Worm (Caenorhabditis elegans) whole organism, L4 larva: Measurements from ENCODE around the gene fbxa-197.
A peak's percentile ranks its signal among the peaks of the same experiment; 100 is the strongest.

ENCODE experiments used
- D1046.2 ChIP-seq: fragments of 200-800 bp; sonication (Bioruptor generic); IDR thresholded peaks from 2 replicates; pipeline ENCODE4 v1.3.6; 2022; ENCODE audit warnings: missing genetic modification characterization, missing compliant biosample characterization
- F10B5.3 ChIP-seq: sonication (generic microtip); optimal IDR thresholded peaks from 2 replicates; lab custom pipeline; 2016; ENCODE audit warnings: mild to moderate bottlenecking, missing genetic modification characterization, missing compliant biosample characterization
- F37D6.2 ChIP-seq: sonication (generic microtip); optimal IDR thresholded peaks from 2 replicates; lab custom pipeline; 2016; ENCODE audit warnings: mild to moderate bottlenecking, missing genetic modification characterization, missing compliant biosample characterization
- F44E2.7 ChIP-seq: fragments of 200-800 bp; sonication (Bioruptor generic); IDR thresholded peaks from 2 replicates; pipeline ENCODE4 v2.1.2; 2022; ENCODE audit warnings: missing genetic modification characterization, missing compliant biosample characterization
- F49E8.2 ChIP-seq: sonication (generic microtip); optimal IDR thresholded peaks from 2 replicates; lab custom pipeline; 2016; ENCODE audit warnings: missing compliant biosample characterization, mild to moderate bottlenecking, missing genetic modification characterization, borderline replicate concordance
- R02D3.7 ChIP-seq: fragments of 150-350 bp; sonication (generic microtip); optimal IDR thresholded peaks from 3 replicates; lab custom pipeline; 2014; ENCODE audit warnings: missing biosample characterization, missing genetic modification characterization
- T20F7.1 ChIP-seq: fragments of 200-800 bp; sonication (Bioruptor generic); optimal IDR thresholded peaks from 2 replicates; lab custom pipeline; 2018; ENCODE audit warnings: mild to moderate bottlenecking, missing genetic modification characterization, missing compliant biosample characterization
- Y5F2A.4 ChIP-seq: fragments of 200-800 bp; sonication (Bioruptor generic); optimal IDR thresholded peaks from 2 replicates; lab custom pipeline; 2018; ENCODE audit warnings: mild to moderate bottlenecking, missing genetic modification characterization, missing compliant biosample characterization
- ZK546.5 ChIP-seq, 2 experiments: sonication (generic microtip); optimal IDR thresholded peaks; 2 replicates each; lab custom pipeline; 2017; ENCODE audit warnings: missing biosample characterization in 2 of 2, missing genetic modification characterization in 2 of 2
- aly-2 ChIP-seq: sonication (generic microtip); optimal IDR thresholded peaks from 2 replicates; lab custom pipeline; 2018; ENCODE audit warnings: missing biosample characterization, missing genetic modification characterization
- ama-1 ChIP-seq: fragments of 150-350 bp; optimal IDR thresholded peaks from 2 replicates; lab custom pipeline; 2014; ENCODE audit warnings: inconsistent platforms, mixed read lengths
- attf-4 ChIP-seq: sonication (generic microtip); optimal IDR thresholded peaks from 3 replicates; lab custom pipeline; 2017; ENCODE audit warnings: missing biosample characterization, missing genetic modification characterization
- ceh-28 ChIP-seq: fragments of 150-350 bp; optimal IDR thresholded peaks from 2 replicates; lab custom pipeline; 2014; ENCODE audit warnings: missing biosample characterization, missing genetic modification reagents, missing genetic modification characterization
- ceh-62 ChIP-seq: sonication (generic microtip); optimal IDR thresholded peaks from 2 replicates; lab custom pipeline; 2017; ENCODE audit warnings: missing biosample characterization, missing genetic modification characterization
- ces-1 ChIP-seq: fragments of 150-350 bp; sonication (generic microtip); optimal IDR thresholded peaks from 4 replicates; lab custom pipeline; 2014; ENCODE audit warnings: missing biosample characterization, missing genetic modification reagents, missing genetic modification characterization
- cey-2 ChIP-seq: sonication (generic microtip); optimal IDR thresholded peaks from 3 replicates; lab custom pipeline; 2017; ENCODE audit warnings: missing genetic modification characterization, mild to moderate bottlenecking, missing compliant biosample characterization, antibody characterized with exemption, borderline replicate concordance; ENCODE audit not compliant: insufficient read depth
- daf-12 ChIP-seq: fragments of 150-350 bp; optimal IDR thresholded peaks from 2 replicates; lab custom pipeline; 2014; ENCODE audit warnings: missing biosample characterization, missing genetic modification reagents, missing genetic modification characterization
- dmd-8 ChIP-seq: fragments of 200-800 bp; sonication (Bioruptor generic); IDR thresholded peaks from 2 replicates; pipeline ENCODE4 v1.3.6; 2022; ENCODE audit warnings: missing genetic modification characterization, missing compliant biosample characterization
- egl-43 ChIP-seq: fragments of 200-800 bp; sonication (Bioruptor generic); IDR thresholded peaks from 2 replicates; pipeline ENCODE4 v1.3.6; 2022; ENCODE audit warnings: missing genetic modification reagents, missing genetic modification characterization, missing compliant biosample characterization
- fos-1 ChIP-seq: fragments of 150-350 bp; optimal IDR thresholded peaks from 2 replicates; lab custom pipeline; 2014; ENCODE audit warnings: missing biosample characterization, missing genetic modification characterization
- gei-8 ChIP-seq: fragments of 200-800 bp; sonication (Bioruptor generic); optimal IDR thresholded peaks from 2 replicates; lab custom pipeline; 2018; ENCODE audit warnings: mild to moderate bottlenecking, missing genetic modification characterization, missing compliant biosample characterization
- hlh-11 ChIP-seq: fragments of 200-800 bp; sonication (Bioruptor generic); optimal IDR thresholded peaks from 2 replicates; lab custom pipeline; 2018; ENCODE audit warnings: mild to moderate bottlenecking, missing genetic modification characterization, missing compliant biosample characterization
- lim-7 ChIP-seq: fragments of 200-800 bp; sonication (Bioruptor generic); IDR thresholded peaks from 2 replicates; pipeline ENCODE4 v1.3.6; 2022; ENCODE audit warnings: missing genetic modification characterization, missing compliant biosample characterization
- lin-1 ChIP-seq: fragments of 200-800 bp; sonication (Bioruptor generic); IDR thresholded peaks from 2 replicates; pipeline ENCODE4 v1.3.6; 2022; ENCODE audit warnings: missing genetic modification reagents, missing genetic modification characterization, missing compliant biosample characterization
- lin-15B ChIP-seq: fragments of 150-350 bp; sonication (generic microtip); optimal IDR thresholded peaks from 3 replicates; lab custom pipeline; 2014; ENCODE audit warnings: missing biosample characterization, missing genetic modification characterization
- lin-39 ChIP-seq: fragments of 150-350 bp; optimal IDR thresholded peaks from 2 replicates; lab custom pipeline; 2014; ENCODE audit warnings: missing biosample characterization, missing genetic modification reagents, missing genetic modification characterization
- lir-3 ChIP-seq: sonication (generic microtip); optimal IDR thresholded peaks from 2 replicates; lab custom pipeline; 2016; ENCODE audit warnings: mild to moderate bottlenecking, missing genetic modification characterization, missing compliant biosample characterization
- lsy-2 ChIP-seq, 2 experiments: fragments of 150-350 bp in 1 of 2; sonication (generic microtip) in 1 of 2; optimal IDR thresholded peaks; 2 replicates each; lab custom pipeline; 2014 to 2017; ENCODE audit warnings: missing biosample characterization in 2 of 2, missing genetic modification characterization in 2 of 2
- madf-5 ChIP-seq, 2 experiments: fragments of 200-800 bp; sonication (Bioruptor generic); IDR thresholded peaks; 2 replicates each; pipeline ENCODE4 v1.3.6; 2022; ENCODE audit warnings: missing compliant biosample characterization in 2 of 2, missing genetic modification characterization in 2 of 2
- mes-2 ChIP-seq: sonication (generic microtip); optimal IDR thresholded peaks from 2 replicates; lab custom pipeline; 2016; ENCODE audit warnings: missing genotype, mild to moderate bottlenecking, missing genetic modification characterization, missing compliant biosample characterization; ENCODE audit not compliant: poor library complexity, severe bottlenecking
- mxl-2 ChIP-seq: fragments of 200-800 bp; sonication (Bioruptor generic); conservative IDR thresholded peaks from 2 replicates; pipeline ENCODE4 v1.3.6; 2022; ENCODE audit warnings: missing genetic modification reagents, missing genetic modification characterization, missing compliant biosample characterization
- mxl-3 ChIP-seq: fragments of 200-800 bp; sonication (Bioruptor generic); optimal IDR thresholded peaks from 2 replicates; lab custom pipeline; 2018; ENCODE audit warnings: mild to moderate bottlenecking, missing genetic modification characterization, missing compliant biosample characterization
- nhr-102 ChIP-seq: sonication (generic microtip); optimal IDR thresholded peaks from 2 replicates; lab custom pipeline; 2016; ENCODE audit warnings: mild to moderate bottlenecking, missing genetic modification characterization, moderate library complexity, missing compliant biosample characterization
- nhr-111 ChIP-seq: fragments of 200-800 bp; sonication (Bioruptor generic); optimal IDR thresholded peaks from 2 replicates; lab custom pipeline; 2018; ENCODE audit warnings: mild to moderate bottlenecking, missing genetic modification characterization, missing compliant biosample characterization
- nhr-237 ChIP-seq: sonication (generic microtip); optimal IDR thresholded peaks from 2 replicates; lab custom pipeline; 2017; ENCODE audit warnings: missing biosample characterization, missing genetic modification characterization
- pqm-1 ChIP-seq: sonication (generic microtip); optimal IDR thresholded peaks from 2 replicates; lab custom pipeline; 2017; ENCODE audit warnings: missing biosample characterization, missing genetic modification characterization
- rbr-2 ChIP-seq: sonication (generic microtip); optimal IDR thresholded peaks from 2 replicates; lab custom pipeline; 2016; ENCODE audit warnings: missing genotype, missing genetic modification characterization, missing compliant biosample characterization
- saeg-2 ChIP-seq: fragments of 200-800 bp; sonication (Bioruptor generic); IDR thresholded peaks from 2 replicates; pipeline ENCODE4 v1.3.6; 2022; ENCODE audit warnings: missing genetic modification reagents, missing genetic modification characterization, missing compliant biosample characterization
- set-16 ChIP-seq: fragments of 200-800 bp; sonication (Bioruptor generic); IDR thresholded peaks from 2 replicates; pipeline ENCODE4 v1.3.6; 2022; ENCODE audit warnings: missing genetic modification reagents, missing genetic modification characterization, missing compliant biosample characterization
- snpc-1.2 ChIP-seq: fragments of 200-800 bp; sonication (Bioruptor generic); IDR thresholded peaks from 2 replicates; pipeline ENCODE4 v1.3.6; 2022; ENCODE audit warnings: missing genetic modification reagents, missing genetic modification characterization, missing compliant biosample characterization
- snpc-4 ChIP-seq: fragments of 150-350 bp; optimal IDR thresholded peaks from 2 replicates; lab custom pipeline; 2014; ENCODE audit warnings: missing biosample characterization, missing genetic modification characterization
- spr-1 ChIP-seq: sonication (generic microtip); optimal IDR thresholded peaks from 2 replicates; lab custom pipeline; 2016; ENCODE audit warnings: mild to moderate bottlenecking, missing genetic modification characterization, missing compliant biosample characterization
- tag-97 ChIP-seq: fragments of 200-800 bp; sonication (Bioruptor generic); IDR thresholded peaks from 2 replicates; pipeline ENCODE4 v1.3.6; 2022; ENCODE audit warnings: missing genetic modification characterization, missing compliant biosample characterization
- tra-1 ChIP-seq: fragments of 200-800 bp; sonication (Bioruptor generic); IDR thresholded peaks from 2 replicates; pipeline ENCODE4 v1.3.6; 2022; ENCODE audit warnings: missing genetic modification reagents, missing genetic modification characterization, missing compliant biosample characterization
- unc-130 ChIP-seq: sonication (generic microtip); optimal IDR thresholded peaks from 2 replicates; lab custom pipeline; 2016; ENCODE audit warnings: missing genetic modification reagents, missing genetic modification characterization, missing compliant biosample characterization
- unc-62 ChIP-seq, 3 experiments: fragments of 150-350 bp in 1 of 3; sonication (generic microtip); optimal IDR thresholded peaks in 2 of 3; peaks in 1 of 3; 1 replicate in 1 of 3; 2 replicates in 2 of 3; lab custom pipeline; 2014 to 2017; ENCODE audit warnings: missing biosample characterization in 3 of 3, missing genetic modification characterization in 3 of 3, missing genetic modification reagents in 3 of 3, missing genotype in 1 of 3
- vab-7 ChIP-seq: fragments of 200-800 bp; sonication (Bioruptor generic); IDR thresholded peaks from 2 replicates; pipeline ENCODE4 v1.3.6; 2022; ENCODE audit warnings: missing genetic modification reagents, missing genetic modification characterization, missing compliant biosample characterization
- zag-1 ChIP-seq: fragments of 150-350 bp; optimal IDR thresholded peaks from 2 replicates; lab custom pipeline; 2014; ENCODE audit warnings: missing biosample characterization, missing genetic modification characterization
- zfp-3 ChIP-seq: fragments of 200-800 bp; sonication (Bioruptor generic); conservative IDR thresholded peaks from 2 replicates; pipeline ENCODE4 v1.3.6; 2022; ENCODE audit warnings: missing genetic modification reagents, missing genetic modification characterization, missing compliant biosample characterization
- ztf-7 ChIP-seq: fragments of 150-350 bp; optimal IDR thresholded peaks from 2 replicates; lab custom pipeline; 2014; ENCODE audit warnings: missing biosample characterization, missing genetic modification characterization

fbxa-197 gene

ce11 chrV:15879508-15879907 lies 12.0 kb downstream of the fbxa-197 start, which contains the start of gene nhr-84:
nhr-84 (minus strand) TSS chrV:15879608.
- no peak for TF ChIP-seq ces-1
- TF ChIP-seq cey-2 (tag; lab: Kevin White, UChicago), result no peak
- no peak for TF ChIP-seq lsy-2 (tag; optimal IDR thresholded peaks at IDR 0.05; lab: Kevin White, UChicago)
- no peak for TF ChIP-seq T20F7.1 (GFP tag; lab: Kevin White, UChicago)
- no peak for TF ChIP-seq dmd-8 (GFP tag; lab: Robert Waterston, UW)
- no peak for TF ChIP-seq tra-1 (GFP tag; lab: Robert Waterston, UW)
- TF ChIP-seq zfp-3 (GFP tag; lab: Robert Waterston, UW), result no peak
- no peak for TF ChIP-seq lin-15B (tag; lab: Kevin White, UChicago)
- no peak for TF ChIP-seq spr-1
- no peak for TF ChIP-seq ceh-28 (tag; lab: Kevin White, UChicago)
- TF ChIP-seq Y5F2A.4 (GFP tag; lab: Kevin White, UChicago), result no peak
- no peak for TF ChIP-seq ceh-62 (tag; lab: Kevin White, UChicago)
- no peak for TF ChIP-seq F10B5.3 (tag; lab: Kevin White, UChicago)
- TF ChIP-seq F37D6.2 (tag; lab: Kevin White, UChicago), result no peak
- TF ChIP-seq set-16 (GFP tag; lab: Robert Waterston, UW), result no peak
- TF ChIP-seq unc-130 (GFP tag; lab: Kevin White, UChicago), result no peak
- no peak for TF ChIP-seq snpc-4 (tag; lab: Kevin White, UChicago)

- TF ChIP-seq fos-1 (tag; lab: Kevin White, UChicago), result no peak
- no peak for TF ChIP-seq D1046.2
- no peak for TF ChIP-seq gei-8 (GFP tag; lab: Kevin White, UChicago)
- TF ChIP-seq vab-7 (GFP tag; lab: Robert Waterston, UW), result no peak
- no peak for TF ChIP-seq R02D3.7
- TF ChIP-seq daf-12, result no peak
- no peak for TF ChIP-seq nhr-237 (tag; lab: Kevin White, UChicago)
- no peak for TF ChIP-seq F10B5.3 (tag; lab: Kevin White, UChicago)
- TF ChIP-seq pqm-1, result peak; percentile 59
- TF ChIP-seq F49E8.2 (tag; lab: Kevin White, UChicago), result no peak
- no peak for TF ChIP-seq unc-62 (GFP tag; optimal IDR thresholded peaks at IDR 0.05 in 1 of 2; lab: Kevin White, UChicago)
- TF ChIP-seq unc-62 (tag; optimal IDR thresholded peaks at IDR 0.05; lab: Kevin White, UChicago), result no peak
- no peak for TF ChIP-seq lin-39 (tag; lab: Kevin White, UChicago)
- TF ChIP-seq T20F7.1 (GFP tag; lab: Kevin White, UChicago), result no peak
- TF ChIP-seq snpc-1.2 (GFP tag; lab: Robert Waterston, UW), result no peak
- no peak for TF ChIP-seq aly-2 (tag; lab: Kevin White, UChicago)
- no peak for TF ChIP-seq ztf-7 (tag; lab: Kevin White, UChicago)
- TF ChIP-seq egl-43 (GFP tag; lab: Robert Waterston, UW), result no peak
- no peak for TF ChIP-seq zag-1
- TF ChIP-seq saeg-2, result no peak
- no peak for TF ChIP-seq lim-7 (GFP tag; lab: Robert Waterston, UW)
- no peak for TF ChIP-seq lir-3 (tag; lab: Kevin White, UChicago)
- TF ChIP-seq attf-4, result no peak
- TF ChIP-seq madf-5 (GFP tag; IDR thresholded peaks at IDR 0.05; lab: Robert Waterston, UW), result no peak
- TF ChIP-seq nhr-111, result no peak
- no peak for TF ChIP-seq mxl-3 (GFP tag; lab: Kevin White, UChicago)
- TF ChIP-seq mes-2 (tag; lab: Kevin White, UChicago), result no peak
- no peak for TF ChIP-seq lin-1
- TF ChIP-seq F44E2.7, result no peak
- TF ChIP-seq ZK546.5 (tag; optimal IDR thresholded peaks at IDR 0.05; lab: Kevin White, UChicago), result no peak
- TF ChIP-seq hlh-11, result peak; percentile 6
- TF ChIP-seq ces-1, result no peak
- TF ChIP-seq rbr-2, result no peak
- TF ChIP-seq snpc-4 (tag; lab: Kevin White, UChicago), result no peak
- no peak for TF ChIP-seq nhr-102 (tag; lab: Kevin White, UChicago)
- no peak for TF ChIP-seq mxl-2 (GFP tag; lab: Robert Waterston, UW)
- no peak for TF ChIP-seq lin-15B (tag; lab: Kevin White, UChicago)
- no peak for TF ChIP-seq ama-1
- TF ChIP-seq tag-97 (GFP tag; lab: Robert Waterston, UW), result no peak
Observed at ce11 chrV:15880033-15880432, 12.6 kb downstream of the fbxa-197 start.
